Worm (Caenorhabditis elegans) whole organism, midembryonic: ENCODE data around the gene srh-241.

Source experiments
- T22C8.4 ChIP-seq: fragments of 200-800 bp; sonication (Bioruptor generic); IDR thresholded peaks from 2 replicates; pipeline ENCODE4 v1.3.6; 2022; ENCODE audit warnings: missing genetic modification characterization, missing compliant biosample characterization
- cog-1 ChIP-seq: sonication (generic microtip); optimal IDR thresholded peaks from 2 replicates; lab custom pipeline; 2016; ENCODE audit warnings: missing genetic modification characterization, missing compliant biosample characterization
- flt-1 ChIP-seq: fragments of 200-800 bp; sonication (Bioruptor generic); IDR thresholded peaks from 2 replicates; pipeline ENCODE4 v1.3.6; 2022; ENCODE audit warnings: missing genetic modification characterization, missing compliant biosample characterization
- klf-2 ChIP-seq: fragments of 200-800 bp; sonication (Bioruptor generic); conservative IDR thresholded peaks from 2 replicates; pipeline ENCODE4 v1.3.6; 2022; ENCODE audit warnings: missing genetic modification reagents, missing genetic modification characterization, missing compliant biosample characterization
- med-1 ChIP-seq: sonication (generic microtip); optimal IDR thresholded peaks from 2 replicates; lab custom pipeline; 2017; ENCODE audit warnings: missing genetic modification characterization, mild to moderate bottlenecking, missing compliant biosample characterization, antibody characterized with exemption, missing genetic modification reagents; ENCODE audit not compliant: insufficient read depth
- ref-1 ChIP-seq: fragments of 200-800 bp; sonication (Bioruptor generic); conservative IDR thresholded peaks from 2 replicates; pipeline ENCODE4 v1.3.6; 2022; ENCODE audit warnings: missing genetic modification reagents, missing genetic modification characterization, missing compliant biosample characterization
- tab-1 ChIP-seq: fragments of 200-800 bp; sonication (Bioruptor generic); IDR thresholded peaks from 2 replicates; pipeline ENCODE4 v1.3.6; 2022; ENCODE audit warnings: missing genetic modification characterization, missing compliant biosample characterization
- ztf-23 ChIP-seq: fragments of 200-800 bp; sonication (Bioruptor generic); IDR thresholded peaks from 2 replicates; pipeline ENCODE4 v1.3.6; 2022; ENCODE audit warnings: missing genetic modification reagents, missing genetic modification characterization, missing compliant biosample characterization
- ztf-29 ChIP-seq: fragments of 200-800 bp; sonication (Bioruptor generic); IDR thresholded peaks from 2 replicates; pipeline ENCODE4 v1.3.6; 2022; ENCODE audit warnings: missing genetic modification reagents, missing genetic modification characterization, missing compliant biosample characterization

The srh-241 gene

ce11 chrV:2825978-2826377 is 43.4 kb downstream of the srh-241 start:
- TF ChIP-seq ref-1 (no peak), ztf-29 (GFP tag; lab: Robert Waterston, UW) (0 out of 2 replicates have a peak, but pooled peaks have one; percentile 16), klf-2 (GFP tag; lab: Robert Waterston, UW) (no peak), med-1 (no peak)

ce11 chrV:2821618-2822272 is 47.7 kb downstream of the srh-241 start, which contains the start of gene srh-36:
srh-36 (minus strand) TSS chrV:2821668.
- no peak for TF ChIP-seq ztf-23 (GFP tag; lab: Robert Waterston, UW)
- TF ChIP-seq ztf-29 (GFP tag; lab: Robert Waterston, UW), result no peak
- no peak for TF ChIP-seq cog-1 (tag; lab: Kevin White, UChicago)
- TF ChIP-seq klf-2 (GFP tag; lab: Robert Waterston, UW), result no peak
- TF ChIP-seq tab-1 (GFP tag; lab: Robert Waterston, UW), result no peak
- no peak for TF ChIP-seq T22C8.4 (GFP tag; lab: Robert Waterston, UW)
- TF ChIP-seq ref-1, result no peak
- TF ChIP-seq flt-1, result no peak
- no peak for TF ChIP-seq med-1

ce11 chrV:2818117-2818516 is 51.3 kb downstream of the srh-241 start, which contains the start of gene srt-34:
srt-34 (minus strand) TSS chrV:2818217.
- no peak for TF ChIP-seq med-1
- TF ChIP-seq ztf-23 (GFP tag; lab: Robert Waterston, UW), result no peak
